Fruit fly (Drosophila melanogaster): ENCODE results near the gene FASN1.

FASN1 gene

DNA sequence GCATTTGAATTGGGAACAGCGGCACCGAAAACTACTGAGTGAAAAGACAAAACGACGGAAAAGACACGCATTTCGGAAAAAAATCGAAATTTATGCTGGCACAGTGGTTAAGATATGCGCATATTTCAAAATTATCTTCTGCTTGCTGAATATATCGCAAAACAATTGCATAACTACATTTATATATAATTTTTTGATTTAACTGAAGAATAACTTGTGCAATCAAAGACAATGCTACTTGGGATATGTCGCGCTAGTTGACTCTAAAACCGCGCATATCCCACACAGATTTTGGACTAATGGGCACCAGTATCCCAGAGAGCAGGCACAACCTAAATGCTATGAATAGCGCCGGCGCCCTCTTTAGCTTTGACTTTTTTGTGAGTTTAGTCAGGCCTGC, 44.4 kb downstream of the FASN1 start (continued):
- TF ChIP-seq HmgZ (tag; optimal IDR thresholded peaks at IDR 0.05) (peak; percentile 2), jumu (GFP tag; optimal IDR thresholded peaks at IDR 0.05) (no peak), Eip74EF (GFP tag; optimal IDR thresholded peaks at IDR 0.05) (no peak), Gsc (GFP tag; IDR thresholded peaks at IDR 0.05) (no peak), Awh (GFP tag; IDR thresholded peaks at IDR 0.05) (peak; percentile 66; the same call in 1 of the 2 replicates), ttk (GFP tag; IDR thresholded peaks at IDR 0.05) (peak; percentile 63), CG15073 (GFP tag; optimal IDR thresholded peaks at IDR 0.05) (no peak), Hr3 (GFP tag; optimal IDR thresholded peaks at IDR 0.05) (peak; percentile 62), pros (GFP tag; optimal IDR thresholded peaks at IDR 0.05) (no peak), Nf-YB (GFP tag; optimal IDR thresholded peaks at IDR 0.05) (no peak), D19A (tag; optimal IDR thresholded peaks at IDR 0.05) (peak; percentile 43), ap (GFP tag; IDR thresholded peaks at IDR 0.05) (peak; percentile 44; the same call in 1 of the 2 replicates), CG43689 (GFP tag; IDR thresholded peaks at IDR 0.05) (no peak), pum (GFP tag; optimal IDR thresholded peaks at IDR 0.05) (no peak), crc (GFP tag; optimal IDR thresholded peaks at IDR 0.05) (no peak), Doc2 (GFP tag; IDR thresholded peaks at IDR 0.05) (0 out of 2 replicates have a peak, but pooled peaks have one; percentile 20), sr (GFP tag; IDR thresholded peaks at IDR 0.05) (0 out of 3 replicates have a peak, but pooled peaks have one; percentile 31), nau (GFP tag; optimal IDR thresholded peaks at IDR 0.05) (no peak), CG10366 (GFP tag; IDR thresholded peaks at IDR 0.05) (peak; percentile 63), sob (GFP tag; IDR thresholded peaks at IDR 0.05) (peak; percentile 40; the same call in 1 of the 2 replicates), CTCF (GFP tag; optimal IDR thresholded peaks at IDR 0.05) (no peak), gt (GFP tag; IDR thresholded peaks at IDR 0.05) (no peak), bsh (GFP tag; optimal IDR thresholded peaks at IDR 0.05) (peak in 1 of 2 experiments; percentile 57), Dref (GFP tag; IDR thresholded peaks at IDR 0.05) (no peak), Pdp1 (GFP tag; optimal IDR thresholded peaks at IDR 0.05) (peak; percentile 13 to 54), tin (GFP tag; optimal IDR thresholded peaks at IDR 0.05) (no peak), pan (optimal IDR thresholded peaks at IDR 0.05) (no peak), pan (GFP tag; optimal IDR thresholded peaks at IDR 0.05 in 1 of 2, IDR thresholded peaks at IDR 0.05 in 1 of 2) (peak in 1 of 2 experiments; percentile 75), nmo (GFP tag; optimal IDR thresholded peaks at IDR 0.05) (peak; percentile 47), HLHmδ (GFP tag; optimal IDR thresholded peaks at IDR 0.05) (no peak), zen2 (GFP tag; IDR thresholded peaks at IDR 0.05; ENCODE audit: partially characterized antibody) (no peak), Fer2 (tag; optimal IDR thresholded peaks at IDR 0.05) (no peak), CG31365 (tag; optimal IDR thresholded peaks at IDR 0.05) (no peak), CG6813 (GFP tag; optimal IDR thresholded peaks at IDR 0.05) (no peak), CG10543 (GFP tag; optimal IDR thresholded peaks at IDR 0.05) (no peak), CG17612 (GFP tag; IDR thresholded peaks at IDR 0.05) (no peak), CG3995 (GFP tag; optimal IDR thresholded peaks at IDR 0.05) (no peak), TFAM (GFP tag; optimal IDR thresholded peaks at IDR 0.05) (no peak), her (GFP tag; optimal IDR thresholded peaks at IDR 0.05) (no peak), ssp (GFP tag; IDR thresholded peaks at IDR 0.05) (0 out of 2 replicates have a peak, but pooled peaks have one; percentile 19), CG12299 (tag; optimal IDR thresholded peaks at IDR 0.05) (no peak), tna (GFP tag; IDR thresholded peaks at IDR 0.05; ENCODE audit: partially characterized antibody) (no peak), Neu2 (GFP tag; optimal IDR thresholded peaks at IDR 0.05; ENCODE audit: borderline replicate concordance) (no peak), zf30C (GFP tag; optimal IDR thresholded peaks at IDR 0.05) (no peak), CG10274 (GFP tag; optimal IDR thresholded peaks at IDR 0.05) (peak; percentile 7), CG34422 (GFP tag; IDR thresholded peaks at IDR 0.05) (peak; percentile 50; the same call in 1 of the 3 replicates), CG3407 (GFP tag; optimal IDR thresholded peaks at IDR 0.05) (no peak), ci (GFP tag; IDR thresholded peaks at IDR 0.05) (peak; percentile 72), CG8089 (GFP tag; optimal IDR thresholded peaks at IDR 0.05) (peak; percentile 2), CG17802 (tag; optimal IDR thresholded peaks at IDR 0.05) (no peak), CG14860 (GFP tag; IDR thresholded peaks at IDR 0.05; ENCODE audit: partially characterized antibody) (no peak)
